Fruit fly (Drosophila melanogaster) whole organism, wandering third instar larva: ENCODE results near the gene aqz.

ENCODE experiments used
- Abd-B ChIP-seq: fragments of >200 bp; optimal IDR thresholded peaks from 2 replicates; lab custom pipeline; 2017; ENCODE audit warnings: missing biosample characterization, missing genetic modification characterization
- CG32264 ChIP-seq: fragments of 200-800 bp; sonication (Bioruptor generic); optimal IDR thresholded peaks from 2 replicates; lab custom pipeline; 2016; ENCODE audit warnings: missing biosample characterization, missing genetic modification characterization
- CG9705 ChIP-seq: fragments of 200-800 bp; sonication (Bioruptor generic); optimal IDR thresholded peaks from 2 replicates; lab custom pipeline; 2018; ENCODE audit warnings: missing biosample characterization, mild to moderate bottlenecking, missing genetic modification characterization
- CrebA ChIP-seq: fragments of 200-800 bp; sonication (Bioruptor generic); optimal IDR thresholded peaks from 2 replicates; lab custom pipeline; 2016; ENCODE audit warnings: missing biosample characterization, mild to moderate bottlenecking, missing genetic modification characterization, borderline replicate concordance
- Dfd ChIP-seq: fragments of >200 bp; optimal IDR thresholded peaks from 2 replicates; lab custom pipeline; 2017; ENCODE audit warnings: missing biosample characterization, missing genetic modification characterization
- Dif ChIP-seq: fragments of 200-275, 200-300 bp; sonication (Bioruptor generic); optimal IDR thresholded peaks from 2 replicates; lab custom pipeline; 2018; ENCODE audit warnings: missing biosample characterization, missing genetic modification characterization; ENCODE audit not compliant: partially characterized antibody
- GATAd ChIP-seq: sonication (Bioruptor generic); optimal IDR thresholded peaks from 2 replicates; lab custom pipeline; 2016; ENCODE audit warnings: missing biosample characterization, missing genetic modification characterization
- HLH106 ChIP-seq: fragments of 200-800 bp; optimal IDR thresholded peaks from 3 replicates; lab custom pipeline; 2019; ENCODE audit warnings: missing biosample characterization, mild to moderate bottlenecking, missing genetic modification characterization, moderate library complexity
- Hnf4 ChIP-seq: fragments of 200-800 bp; sonication (Bioruptor generic); optimal IDR thresholded peaks from 2 replicates; lab custom pipeline; 2016; ENCODE audit warnings: missing biosample characterization, mild to moderate bottlenecking, missing genetic modification characterization
- Hr78 ChIP-seq: fragments of >200 bp; optimal IDR thresholded peaks from 2 replicates; lab custom pipeline; 2017; ENCODE audit warnings: missing biosample characterization, missing genetic modification characterization
- Hr83 ChIP-seq: fragments of 200-300 bp; sonication (Bioruptor generic); optimal IDR thresholded peaks from 2 replicates; lab custom pipeline; 2016; ENCODE audit warnings: missing biosample characterization, mild to moderate bottlenecking, missing genetic modification characterization, moderate library complexity; ENCODE audit not compliant: poor library complexity, severe bottlenecking
- Jra ChIP-seq: sonication (Bioruptor generic); optimal IDR thresholded peaks from 2 replicates; lab custom pipeline; 2016; ENCODE audit warnings: missing biosample characterization, missing genetic modification characterization
- Mio ChIP-seq: sonication (Bioruptor generic); optimal IDR thresholded peaks from 2 replicates; lab custom pipeline; 2016; ENCODE audit warnings: missing biosample characterization, missing genetic modification characterization
- Myc ChIP-seq: fragments of >200 bp; optimal IDR thresholded peaks from 2 replicates; lab custom pipeline; 2017
- N ChIP-seq: fragments of >200 bp; optimal IDR thresholded peaks from 2 replicates; lab custom pipeline; 2018; ENCODE audit warnings: missing biosample characterization, missing external identifiers, missing genetic modification characterization
- OdsH ChIP-seq: fragments of 200-800 bp; sonication (Bioruptor generic); optimal IDR thresholded peaks from 2 replicates; lab custom pipeline; 2016; ENCODE audit warnings: missing biosample characterization, mild to moderate bottlenecking, missing genetic modification characterization
- Rel ChIP-seq, 2 experiments: fragments of 200-800 bp; sonication (Bioruptor generic) in 1 of 2; optimal IDR thresholded peaks; 2 replicates in 1 of 2; 3 replicates in 1 of 2; lab custom pipeline; 2016 to 2019; ENCODE audit warnings: mild to moderate bottlenecking in 2 of 2, missing biosample characterization in 2 of 2, missing genetic modification characterization in 2 of 2, moderate library complexity in 1 of 2
- Sp1 ChIP-seq: fragments of 200-800 bp; sonication (Bioruptor generic); optimal IDR thresholded peaks from 3 replicates; lab custom pipeline; 2019; ENCODE audit warnings: missing biosample characterization, mild to moderate bottlenecking, missing genetic modification characterization, moderate library complexity
- Vsx2 ChIP-seq: fragments of 200-300, 225-300 bp; sonication (Bioruptor generic); optimal IDR thresholded peaks from 2 replicates; lab custom pipeline; 2018; ENCODE audit warnings: missing biosample characterization, missing genetic modification characterization; ENCODE audit not compliant: partially characterized antibody
- br ChIP-seq: fragments of 200-800 bp; sonication (Bioruptor generic); optimal IDR thresholded peaks from 2 replicates; lab custom pipeline; 2016; ENCODE audit warnings: missing biosample characterization, missing genetic modification characterization
- brk ChIP-seq: fragments of 200-800 bp; sonication (Bioruptor generic); optimal IDR thresholded peaks from 2 replicates; lab custom pipeline; 2016; ENCODE audit warnings: missing biosample characterization, mild to moderate bottlenecking, missing genetic modification characterization
- dl ChIP-seq, 2 experiments: fragments of 175-275, 200-275 bp in 1 of 2; fragments of 200-275 bp in 1 of 2; sonication (Bioruptor generic); optimal IDR thresholded peaks; lab custom pipeline; 2018; ENCODE audit warnings: mild to moderate bottlenecking in 2 of 2, missing biosample characterization in 2 of 2, missing genetic modification characterization in 2 of 2, moderate library complexity in 2 of 2; ENCODE audit not compliant: partially characterized antibody in 2 of 2, insufficient read depth in 1 of 2
- dmrt93B ChIP-seq: fragments of 200-800 bp; sonication (Bioruptor generic); optimal IDR thresholded peaks from 2 replicates; lab custom pipeline; 2018; ENCODE audit warnings: missing biosample characterization, mild to moderate bottlenecking, missing genetic modification characterization
- dsf ChIP-seq: sonication (Bioruptor generic); optimal IDR thresholded peaks from 2 replicates; lab custom pipeline; 2016; ENCODE audit warnings: missing biosample characterization, missing genetic modification characterization, borderline replicate concordance
- ey ChIP-seq: fragments of 200-800 bp; sonication (Bioruptor generic); optimal IDR thresholded peaks from 2 replicates; lab custom pipeline; 2016; ENCODE audit warnings: missing biosample characterization, missing genetic modification characterization
- foxo ChIP-seq, 2 experiments: fragments of 200-800 bp; sonication (Bioruptor generic); optimal IDR thresholded peaks; 2 replicates in 1 of 2; 3 replicates in 1 of 2; lab custom pipeline; 2016 to 2017; ENCODE audit warnings: missing biosample characterization in 2 of 2, missing genetic modification characterization in 2 of 2
- fru ChIP-seq: fragments of 200-800 bp; sonication (Bioruptor generic); optimal IDR thresholded peaks from 3 replicates; lab custom pipeline; 2016; ENCODE audit warnings: missing biosample characterization, mild to moderate bottlenecking, missing genetic modification characterization
- h ChIP-seq: fragments of 200-800 bp; sonication (Bioruptor generic); optimal IDR thresholded peaks from 3 replicates; lab custom pipeline; 2016; ENCODE audit warnings: missing biosample characterization, mild to moderate bottlenecking, missing genetic modification characterization
- jim ChIP-seq: fragments of 175-275, 200-325 bp; sonication (Bioruptor generic); optimal IDR thresholded peaks from 2 replicates; lab custom pipeline; 2016; ENCODE audit warnings: missing biosample characterization, mild to moderate bottlenecking, missing genetic modification characterization
- lola ChIP-seq: fragments of >200 bp; optimal IDR thresholded peaks from 2 replicates; lab custom pipeline; 2017; ENCODE audit warnings: missing biosample characterization, missing genetic modification characterization
- pan ChIP-seq: fragments of >200 bp; optimal IDR thresholded peaks from 2 replicates; lab custom pipeline; 2017
- psq ChIP-seq: fragments of 200-800 bp; sonication (Bioruptor generic); optimal IDR thresholded peaks from 3 replicates; lab custom pipeline; 2017; ENCODE audit warnings: missing biosample characterization, mild to moderate bottlenecking, missing genetic modification characterization, moderate library complexity
- rgr ChIP-seq: fragments of 200-800 bp; sonication (Bioruptor generic); optimal IDR thresholded peaks from 3 replicates; lab custom pipeline; 2016; ENCODE audit warnings: missing biosample characterization, mild to moderate bottlenecking, missing genetic modification characterization
- sage ChIP-seq: fragments of 200-800 bp; sonication (Bioruptor generic); optimal IDR thresholded peaks from 2 replicates; lab custom pipeline; 2016; ENCODE audit warnings: missing biosample characterization, mild to moderate bottlenecking, missing genetic modification characterization
- sv ChIP-seq: fragments of 200-800 bp; sonication (Bioruptor generic); optimal IDR thresholded peaks from 3 replicates; lab custom pipeline; 2016; ENCODE audit warnings: missing biosample characterization, missing genetic modification characterization
- tai ChIP-seq: sonication (Bioruptor generic); optimal IDR thresholded peaks from 2 replicates; lab custom pipeline; 2016; ENCODE audit warnings: missing biosample characterization, missing genetic modification characterization
- usp ChIP-seq: fragments of >200 bp; optimal IDR thresholded peaks from 2 replicates; lab custom pipeline; 2017; ENCODE audit warnings: missing biosample characterization, missing genetic modification characterization
- woc ChIP-seq: sonication (Bioruptor generic); optimal IDR thresholded peaks from 2 replicates; lab custom pipeline; 2016; ENCODE audit warnings: missing biosample characterization, mild to moderate bottlenecking, missing genetic modification characterization

Gene aqz

DNA sequence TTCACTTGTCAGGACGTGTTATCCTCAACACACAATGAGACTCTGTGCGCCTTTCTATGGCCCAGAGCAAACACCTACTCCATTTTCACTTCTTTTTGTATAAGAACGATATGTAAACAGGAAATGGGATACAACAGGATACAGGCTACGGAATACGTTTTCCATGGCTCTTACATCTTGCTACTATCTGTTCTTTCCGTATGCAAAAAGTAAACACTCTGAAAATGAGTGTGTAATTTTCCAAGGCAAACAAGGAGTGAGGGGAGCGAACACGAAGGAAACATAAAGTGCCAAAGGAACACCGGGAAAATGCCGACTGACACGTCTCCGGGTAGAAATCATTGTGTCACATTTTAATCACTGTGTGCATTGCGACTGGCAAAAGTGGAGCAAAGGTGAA lies 30.1 kb upstream of the aqz start:
- TF ChIP-seq CG32264 (GFP tag; lab: Kevin White, UChicago) (no peak), dmrt93B (no peak), fru (GFP tag; lab: Kevin White, UChicago) (no peak), woc (GFP tag; lab: Kevin White, UChicago) (no peak), OdsH (no peak), h (GFP tag; lab: Kevin White, UChicago) (no peak), psq (no peak), Jra (GFP tag; lab: Kevin White, UChicago) (no peak)

- TF ChIP-seq lola = no peak
- peak; percentile 48 for TF ChIP-seq ey (GFP tag; lab: Kevin White, UChicago)
- peak; percentile 37 for TF ChIP-seq br (GFP tag; lab: Kevin White, UChicago)
- TF ChIP-seq Hr78 (GFP tag; lab: Kevin White, UChicago) = no peak
- TF ChIP-seq Hr83 (GFP tag; lab: Kevin White, UChicago) = no peak
- TF ChIP-seq HLH106 (tag; lab: Kevin White, UChicago) = peak; percentile 52
- no peak for TF ChIP-seq Rel (GFP tag; optimal IDR thresholded peaks at IDR 0.05; lab: Kevin White, UChicago)
- no peak for TF ChIP-seq Rel (tag; optimal IDR thresholded peaks at IDR 0.05; lab: Kevin White, UChicago)
- no peak for TF ChIP-seq GATAd
- TF ChIP-seq dmrt93B = no peak
- peak in 1 of 2 experiments; percentile 55 for TF ChIP-seq foxo (GFP tag; optimal IDR thresholded peaks at IDR 0.05; lab: Kevin White, UChicago)
- no peak for TF ChIP-seq pan (lab: Kevin White, UChicago)
- TF ChIP-seq h (GFP tag; lab: Kevin White, UChicago) = peak; percentile 62
- no peak for TF ChIP-seq tai
- TF ChIP-seq Jra (GFP tag; lab: Kevin White, UChicago) = no peak
- TF ChIP-seq dl (GFP tag; optimal IDR thresholded peaks at IDR 0.05; lab: Kevin White, UChicago; ENCODE audit: insufficient read depth in 1 of 2, partially characterized antibody in 2 of 2) = no peak
- TF ChIP-seq CrebA = no peak
- no peak for TF ChIP-seq sv (GFP tag; lab: Kevin White, UChicago)
- TF ChIP-seq Sp1 (GFP tag; lab: Kevin White, UChicago) = peak; percentile 5
- no peak for TF ChIP-seq Myc
- no peak for TF ChIP-seq Mio (GFP tag; lab: Kevin White, UChicago)
- TF ChIP-seq Hnf4 (GFP tag; lab: Kevin White, UChicago) = peak; percentile 27
- TF ChIP-seq Dif (GFP tag; lab: Kevin White, UChicago) = no peak
- no peak for TF ChIP-seq Vsx2
- no peak for TF ChIP-seq Abd-B (GFP tag; lab: Kevin White, UChicago)
- peak; percentile 32 for TF ChIP-seq psq
- peak; percentile 49 for TF ChIP-seq fru (GFP tag; lab: Kevin White, UChicago)
- no peak for TF ChIP-seq woc (GFP tag; lab: Kevin White, UChicago)
- no peak for TF ChIP-seq sage (GFP tag; lab: Kevin White, UChicago)
- no peak for TF ChIP-seq dsf
- no peak for TF ChIP-seq N
- TF ChIP-seq OdsH = peak; percentile 51
- no peak for TF ChIP-seq CG32264 (GFP tag; lab: Kevin White, UChicago)
- no peak for TF ChIP-seq Dfd (GFP tag; lab: Kevin White, UChicago)
- TF ChIP-seq rgr (GFP tag; lab: Kevin White, UChicago) = peak; percentile 56
- TF ChIP-seq CG9705 = no peak
- no peak for TF ChIP-seq usp (GFP tag; lab: Kevin White, UChicago)
- no peak for TF ChIP-seq brk (GFP tag; lab: Kevin White, UChicago)
- no peak for TF ChIP-seq jim (GFP tag; lab: Kevin White, UChicago)
- TF ChIP-seq, all 38 proteins: peak for 11
These were observed 29.1 kb upstream of the aqz start for dm6 chr3R:8849373-8850228.
